Fruit fly (Drosophila melanogaster) whole organism, adult: ENCODE results near the gene CG7275.

Experiments used
- CG11617 ChIP-seq: fragments of 200-800 bp; sonication (Bioruptor generic); optimal IDR thresholded peaks from 2 replicates; lab custom pipeline; 2017; ENCODE audit warnings: mild to moderate bottlenecking, missing biosample characterization, missing genetic modification reagents, missing genetic modification characterization
- CG12768 ChIP-seq: fragments of 200-800 bp; sonication (Bioruptor generic); optimal IDR thresholded peaks from 2 replicates; lab custom pipeline; 2017; ENCODE audit warnings: missing biosample characterization, missing genetic modification characterization, mild to moderate bottlenecking, moderate library complexity, missing genetic modification reagents
- CG14711 ChIP-seq: fragments of 200-800 bp; sonication (Bioruptor generic); optimal IDR thresholded peaks from 2 replicates; lab custom pipeline; 2018; ENCODE audit warnings: missing biosample characterization, mild to moderate bottlenecking, missing genetic modification characterization, moderate library complexity
- CG1620 ChIP-seq: fragments of 200-800 bp; sonication (Bioruptor generic); optimal IDR thresholded peaks from 2 replicates; lab custom pipeline; 2016; ENCODE audit warnings: missing biosample characterization, missing genetic modification characterization
- CG33017 ChIP-seq: fragments of 200-800 bp; sonication (Bioruptor generic); optimal IDR thresholded peaks from 2 replicates; lab custom pipeline; 2018; ENCODE audit warnings: missing biosample characterization, mild to moderate bottlenecking, missing genetic modification characterization, moderate library complexity
- CG5204 ChIP-seq: fragments of 200-800 bp; sonication (Bioruptor generic); optimal IDR thresholded peaks from 2 replicates; lab custom pipeline; 2016; ENCODE audit warnings: missing biosample characterization, missing genetic modification characterization
- CG7045 ChIP-seq: fragments of 200-800 bp; sonication (Bioruptor generic); optimal IDR thresholded peaks from 2 replicates; lab custom pipeline; 2017; ENCODE audit warnings: missing biosample characterization, mild to moderate bottlenecking, missing genetic modification characterization
- CG7101 ChIP-seq: fragments of 200-800 bp; sonication (Bioruptor generic); optimal IDR thresholded peaks from 2 replicates; lab custom pipeline; 2018; ENCODE audit warnings: missing biosample characterization, mild to moderate bottlenecking, missing genetic modification characterization, moderate library complexity
- Clk ChIP-seq: fragments of 200-800 bp; sonication (Bioruptor generic); optimal IDR thresholded peaks from 2 replicates; lab custom pipeline; 2017; ENCODE audit warnings: missing biosample characterization, missing genetic modification characterization
- Crg-1 ChIP-seq: fragments of 200-800 bp; sonication (Bioruptor generic); optimal IDR thresholded peaks from 2 replicates; lab custom pipeline; 2016; ENCODE audit warnings: missing biosample characterization, missing genetic modification characterization
- Hr96 ChIP-seq: fragments of 200-800 bp; sonication (Bioruptor generic); optimal IDR thresholded peaks from 2 replicates; lab custom pipeline; 2016; ENCODE audit warnings: missing biosample characterization, missing genetic modification characterization
- Mnt ChIP-seq: fragments of 200-800 bp; sonication (Bioruptor generic); optimal IDR thresholded peaks from 2 replicates; lab custom pipeline; 2016; ENCODE audit warnings: missing biosample characterization, mild to moderate bottlenecking, missing genetic modification characterization
- bab1 ChIP-seq: fragments of 200-800 bp; sonication (Bioruptor generic); optimal IDR thresholded peaks from 3 replicates; lab custom pipeline; 2019; ENCODE audit warnings: missing biosample characterization, mild to moderate bottlenecking, missing genetic modification characterization, moderate library complexity
- cic ChIP-seq: fragments of 200-800 bp; sonication (Bioruptor generic); optimal IDR thresholded peaks from 2 replicates; lab custom pipeline; 2017; ENCODE audit warnings: missing biosample characterization, mild to moderate bottlenecking, missing genetic modification characterization, moderate library complexity
- cnc ChIP-seq, 2 experiments: fragments of >200 bp; optimal IDR thresholded peaks; 2 replicates each; lab custom pipeline; 2017
- kay ChIP-seq: fragments of 200-800 bp; sonication (Bioruptor generic); peaks from one replicate; lab custom pipeline; 2016; ENCODE audit warnings: missing biosample characterization, missing genetic modification characterization, borderline replicate concordance
- ovo ChIP-seq: fragments of 200-800 bp; sonication (Bioruptor generic); optimal IDR thresholded peaks from 2 replicates; lab custom pipeline; 2016; ENCODE audit warnings: missing biosample characterization, missing genetic modification characterization
- pad ChIP-seq: fragments of 200-800 bp; sonication (Bioruptor generic); optimal IDR thresholded peaks from 3 replicates; lab custom pipeline; 2017; ENCODE audit warnings: missing biosample characterization, missing genetic modification characterization, mild to moderate bottlenecking, moderate library complexity, missing genetic modification reagents
- tj ChIP-seq: fragments of 200-800 bp; sonication (Bioruptor generic); optimal IDR thresholded peaks from 3 replicates; lab custom pipeline; 2017; ENCODE audit warnings: missing biosample characterization, mild to moderate bottlenecking, missing genetic modification characterization, moderate library complexity
- toe ChIP-seq: fragments of 200-800 bp; sonication (Bioruptor generic); optimal IDR thresholded peaks from 2 replicates; lab custom pipeline; 2016; ENCODE audit warnings: missing biosample characterization, missing genetic modification characterization

Gene CG7275

DNA sequence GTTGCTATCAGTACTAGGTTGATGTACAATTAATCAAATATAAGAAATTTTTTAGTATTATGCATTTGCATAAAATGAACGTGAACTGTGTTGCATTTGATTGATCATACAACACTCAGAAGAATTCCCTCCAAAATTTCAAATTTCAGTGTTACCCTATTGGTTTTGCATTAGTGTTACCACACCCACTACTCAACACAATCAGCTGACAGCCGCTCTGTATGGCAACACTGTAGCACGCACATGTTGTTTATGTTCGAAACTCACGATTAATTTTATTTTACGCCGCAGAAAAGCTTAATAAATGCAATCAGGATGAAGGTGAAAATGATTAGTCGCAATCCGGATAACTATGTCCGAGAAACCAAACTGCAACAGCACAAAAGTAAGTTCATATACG, at the start of gene CG7275:
CG7275 (plus strand) TSS at position 215 of the 400 bp plus-strand sequence.
- TF ChIP-seq bab1 (peak; percentile 88), Clk (GFP tag; lab: Kevin White, UChicago) (no peak), tj (no peak), kay (GFP tag; lab: Kevin White, UChicago) (no peak), CG7045 (no peak), pad (no peak), CG5204 (GFP tag; lab: Kevin White, UChicago) (no peak), cic (GFP tag; lab: Kevin White, UChicago) (peak; percentile 50), Mnt (GFP tag; lab: Kevin White, UChicago) (peak; percentile 97), CG12768 (GFP tag; lab: Kevin White, UChicago) (no peak), toe (GFP tag; lab: Kevin White, UChicago) (no peak)

- no peak for TF ChIP-seq Mnt (GFP tag; lab: Kevin White, UChicago)
- TF ChIP-seq CG1620, result no peak
- no peak for TF ChIP-seq tj
These were observed 24.7 kb upstream of the CG7275 start, which contains the start of gene cocoon for dm6 chr3L:15474010-15474409. Gene cocoon, minus strand, starts transcription at chr3L:15474110.

- no peak for TF ChIP-seq CG33017
- TF ChIP-seq Clk (GFP tag; lab: Kevin White, UChicago), result no peak
- TF ChIP-seq ovo (GFP tag; lab: Kevin White, UChicago), result no peak
- no peak for TF ChIP-seq cic (GFP tag; lab: Kevin White, UChicago)
- TF ChIP-seq Hr96, result no peak
These were observed 13.5 kb upstream of the CG7275 start, which contains the start of gene Ran-like for dm6 chr3L:15485302-15485701. Gene Ran-like, minus strand, starts transcription at chr3L:15485402.

dm6 chr3L:15493886-15494598, 4.7 kb upstream of the CG7275 start:
- TF ChIP-seq CG12768 (GFP tag; lab: Kevin White, UChicago) (no peak), cic (GFP tag; lab: Kevin White, UChicago) (peak; percentile 77), CG7101 (tag; lab: Kevin White, UChicago) (no peak), kay (GFP tag; lab: Kevin White, UChicago) (peak; percentile 89), cnc (optimal IDR thresholded peaks at IDR 0.05; lab: Kevin White, UChicago) (no peak), Crg-1 (no peak), ovo (GFP tag; lab: Kevin White, UChicago) (no peak), Hr96 (no peak), Mnt (GFP tag; lab: Kevin White, UChicago) (peak; percentile 83)

DNA sequence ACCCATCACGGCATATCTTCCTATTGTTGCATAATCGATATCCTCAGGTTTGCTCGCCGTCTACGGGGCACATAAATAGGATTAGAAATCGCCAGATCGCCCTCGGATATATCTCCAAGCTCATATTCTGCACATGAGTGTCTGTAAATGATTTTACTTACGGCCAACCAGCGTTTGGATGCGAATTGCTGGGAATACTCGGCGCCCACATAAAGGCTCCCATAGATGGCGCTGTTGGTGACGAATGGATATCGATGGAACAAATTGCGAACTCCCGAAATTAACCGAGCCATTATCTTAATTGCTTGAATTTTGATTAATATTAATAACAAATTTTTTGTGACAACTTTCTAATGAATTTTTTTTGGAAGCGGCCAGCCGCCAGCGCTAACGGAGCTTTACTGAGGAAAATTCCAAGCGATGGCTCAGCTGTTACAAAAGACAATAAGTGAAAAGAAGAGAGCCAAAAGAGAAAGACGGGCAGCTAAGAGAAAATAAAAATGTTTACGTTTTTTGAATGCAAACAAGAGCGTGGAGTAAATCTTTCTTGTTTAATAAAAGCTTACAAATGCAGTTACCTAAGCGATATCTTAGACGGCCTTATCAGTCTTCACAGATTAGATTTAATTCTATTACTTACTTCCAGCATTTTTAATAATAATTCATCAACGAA, 4.0 kb upstream of the CG7275 start:
- TF ChIP-seq cic (GFP tag; lab: Kevin White, UChicago) (peak; percentile 47), Mnt (GFP tag; lab: Kevin White, UChicago) (peak; percentile 1), CG11617 (no peak), ovo (GFP tag; lab: Kevin White, UChicago) (peak; percentile 21), kay (GFP tag; lab: Kevin White, UChicago) (peak; percentile 70)

DNA sequence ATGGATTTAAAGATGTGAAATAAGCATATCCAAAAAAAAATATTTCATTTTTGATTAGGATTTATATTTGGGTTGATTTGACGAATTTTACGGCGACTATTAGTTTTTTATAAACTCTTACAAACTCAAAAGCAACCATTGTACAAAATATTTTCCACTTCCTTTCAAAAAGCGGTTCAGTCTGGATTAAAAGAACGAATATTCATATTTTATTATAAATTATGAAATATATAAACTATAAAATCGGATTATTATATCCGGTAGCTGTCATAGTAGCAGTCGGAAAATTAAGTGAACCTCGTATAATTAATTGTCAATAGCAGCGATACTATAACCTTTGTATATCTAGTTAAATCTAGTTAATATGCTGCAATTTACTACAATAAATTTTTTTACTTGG, 3.3 kb upstream of the CG7275 start, which contains the start of gene CG12355:
CG12355 (minus strand) TSS at position 101 of the 400 bp plus-strand sequence.
- TF ChIP-seq CG14711 (tag; lab: Kevin White, UChicago), result no peak
- TF ChIP-seq Mnt (GFP tag; lab: Kevin White, UChicago), result no peak
- no peak for TF ChIP-seq CG5204 (GFP tag; lab: Kevin White, UChicago)
- TF ChIP-seq bab1, result no peak
- no peak for TF ChIP-seq toe (GFP tag; lab: Kevin White, UChicago)
- no peak for TF ChIP-seq Clk (GFP tag; lab: Kevin White, UChicago)
- TF ChIP-seq CG12768 (GFP tag; lab: Kevin White, UChicago), result no peak
- no peak for TF ChIP-seq tj
- TF ChIP-seq Crg-1, result no peak
- no peak for TF ChIP-seq kay (GFP tag; lab: Kevin White, UChicago)
- no peak for TF ChIP-seq CG11617
- no peak for TF ChIP-seq pad
- TF ChIP-seq Hr96, result no peak
- TF ChIP-seq cnc (optimal IDR thresholded peaks at IDR 0.05; lab: Kevin White, UChicago), result no peak
- TF ChIP-seq CG7101 (tag; lab: Kevin White, UChicago), result no peak

DNA sequence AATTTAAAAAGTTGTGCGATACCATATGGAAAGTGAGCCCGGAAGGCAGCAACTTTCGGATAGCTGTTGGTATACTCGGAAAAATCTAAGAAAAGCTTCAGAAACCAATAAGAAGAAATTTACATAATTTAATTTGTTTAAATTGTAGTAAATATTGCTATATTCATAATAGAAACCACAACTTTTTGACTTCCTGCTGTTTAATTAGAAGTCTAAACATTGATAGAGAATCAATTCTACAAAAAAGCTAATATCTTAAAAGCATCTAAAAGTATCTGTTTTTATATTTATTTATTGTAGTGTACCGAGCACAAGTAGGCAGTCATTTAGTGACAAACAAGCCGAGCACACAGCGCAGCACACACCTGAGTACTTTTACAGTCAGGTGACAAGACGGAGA, 2.5 kb upstream of the CG7275 start, which contains the start of gene CG13455:
CG13455 (plus strand) TSS at position 301 of the 400 bp plus-strand sequence.
- no peak for TF ChIP-seq CG11617
- TF ChIP-seq toe (GFP tag; lab: Kevin White, UChicago), result no peak
- TF ChIP-seq pad, result no peak
- TF ChIP-seq CG12768 (GFP tag; lab: Kevin White, UChicago), result no peak
- no peak for TF ChIP-seq Mnt (GFP tag; lab: Kevin White, UChicago)
- no peak for TF ChIP-seq CG5204 (GFP tag; lab: Kevin White, UChicago)
- no peak for TF ChIP-seq CG7045
- TF ChIP-seq kay (GFP tag; lab: Kevin White, UChicago), result no peak
